Fruit fly (Drosophila melanogaster): ENCODE data around the gene NPFR.

NPFR gene

dm6 chr3R:6182511-6182910, 4.6 kb upstream of the NPFR start (continued):
- TF ChIP-seq sc (optimal IDR thresholded peaks at IDR 0.05): no peak
- peak; percentile 21 for TF ChIP-seq sc (GFP tag; optimal IDR thresholded peaks at IDR 0.05)
- no peak for TF ChIP-seq Ravus (GFP tag; IDR thresholded peaks at IDR 0.05)
- TF ChIP-seq lab (GFP tag; optimal IDR thresholded peaks at IDR 0.05): peak; percentile 74
- peak; percentile 83 for TF ChIP-seq sens (GFP tag)
- no peak for TF ChIP-seq inv (GFP tag; IDR thresholded peaks at IDR 0.05; ENCODE audit: partially characterized antibody)
- TF ChIP-seq zen2 (GFP tag; IDR thresholded peaks at IDR 0.05; ENCODE audit: partially characterized antibody): no peak
- TF ChIP-seq wdn (GFP tag; IDR thresholded peaks at IDR 0.05): 0 out of 2 replicates have a peak, but pooled peaks have one; percentile 14
- no peak for TF ChIP-seq Usf (GFP tag; optimal IDR thresholded peaks at IDR 0.05)
- no peak for TF ChIP-seq CG12219 (GFP tag; optimal IDR thresholded peaks at IDR 0.05)
- TF ChIP-seq Xbp1 (GFP tag; optimal IDR thresholded peaks at IDR 0.05): no peak
- TF ChIP-seq en (GFP tag; optimal IDR thresholded peaks at IDR 0.05): no peak
- no peak for TF ChIP-seq Trl (optimal IDR thresholded peaks at IDR 0.05)
- TF ChIP-seq Trl (GFP tag; optimal IDR thresholded peaks at IDR 0.05): no peak
- TF ChIP-seq Vsx1 (GFP tag; optimal IDR thresholded peaks at IDR 0.05): peak; percentile 35
- no peak for TF ChIP-seq sisA (GFP tag; IDR thresholded peaks at IDR 0.05)
- no peak for TF ChIP-seq Bdp1 (GFP tag; optimal IDR thresholded peaks at IDR 0.05)
- TF ChIP-seq CG15514 (GFP tag; optimal IDR thresholded peaks at IDR 0.05): peak; percentile 26
- TF ChIP-seq sd (tag; optimal IDR thresholded peaks at IDR 0.05): no peak
- 0 out of 2 replicates have a peak, but pooled peaks have one; percentile 12 for TF ChIP-seq ttk (GFP tag; IDR thresholded peaks at IDR 0.05)
- TF ChIP-seq ase (GFP tag; IDR thresholded peaks at IDR 0.05): no peak
- no peak; the same call in 1 of the 2 replicates for TF ChIP-seq Awh (GFP tag; IDR thresholded peaks at IDR 0.05)
- TF ChIP-seq CG13287 (GFP tag; IDR thresholded peaks at IDR 0.05; ENCODE audit: partially characterized antibody): no peak
- TF ChIP-seq CG1792 (GFP tag; optimal IDR thresholded peaks at IDR 0.05): no peak
- peak; percentile 42 for TF ChIP-seq org-1 (GFP tag; optimal IDR thresholded peaks at IDR 0.05)
- TF ChIP-seq NC2α (GFP tag; optimal IDR thresholded peaks at IDR 0.05): no peak
- TF ChIP-seq CG4328 (GFP tag; optimal IDR thresholded peaks at IDR 0.05): no peak
- no peak for TF ChIP-seq Ptx1 (GFP tag; IDR thresholded peaks at IDR 0.05)
- no peak for TF ChIP-seq CG12236 (GFP tag; optimal IDR thresholded peaks at IDR 0.05)
- no peak for TF ChIP-seq CG8924 (tag; optimal IDR thresholded peaks at IDR 0.05)
- TF ChIP-seq HLH54F (GFP tag; optimal IDR thresholded peaks at IDR 0.05): no peak
- peak; percentile 47 for TF ChIP-seq gem (tag; optimal IDR thresholded peaks at IDR 0.05)
- peak; percentile 61; the same call in 1 of the 3 replicates for TF ChIP-seq ci (GFP tag; IDR thresholded peaks at IDR 0.05)
- peak; percentile 7 for TF ChIP-seq Nf-YB (GFP tag; optimal IDR thresholded peaks at IDR 0.05)
- TF ChIP-seq Fer3 (tag; optimal IDR thresholded peaks at IDR 0.05): peak; percentile 15
- peak; percentile 41; the same call in 1 of the 3 replicates for TF ChIP-seq CG11695 (GFP tag; IDR thresholded peaks at IDR 0.05)
- TF ChIP-seq Sox102F (GFP tag; optimal IDR thresholded peaks at IDR 0.05): peak; percentile 43
- TF ChIP-seq sug (tag; optimal IDR thresholded peaks at IDR 0.05): peak; percentile 38
- peak; percentile 35 for TF ChIP-seq CG1603 (tag; optimal IDR thresholded peaks at IDR 0.05)
- TF ChIP-seq CG18619 (GFP tag; optimal IDR thresholded peaks at IDR 0.05): peak; percentile 19
- peak; percentile 5 for TF ChIP-seq CG12942 (GFP tag; optimal IDR thresholded peaks at IDR 0.05)
- no peak for TF ChIP-seq hkb (optimal IDR thresholded peaks at IDR 0.05)
- TF ChIP-seq hkb (GFP tag; IDR thresholded peaks at IDR 0.05): no peak
- TF ChIP-seq lov (optimal IDR thresholded peaks at IDR 0.05): no peak
- no peak for TF ChIP-seq lov (GFP tag; IDR thresholded peaks at IDR 0.05)
- TF ChIP-seq kni (GFP tag; optimal IDR thresholded peaks at IDR 0.05): peak; percentile 1
- no peak for TF ChIP-seq CG3065 (GFP tag; optimal IDR thresholded peaks at IDR 0.05)
- TF ChIP-seq sens-2 (GFP tag; IDR thresholded peaks at IDR 0.05): no peak
- TF ChIP-seq Doc2 (GFP tag; IDR thresholded peaks at IDR 0.05): no peak
- TF ChIP-seq tll (GFP tag; optimal IDR thresholded peaks at IDR 0.05): no peak
- no peak for TF ChIP-seq fu2 (GFP tag; optimal IDR thresholded peaks at IDR 0.05)
- no peak for TF ChIP-seq MESR4 (GFP tag; optimal IDR thresholded peaks at IDR 0.05)

All from whole organism, embryonic.